Fruit fly (Drosophila melanogaster): ENCODE data around the gene scpr-A.
A peak's percentile ranks its signal among the peaks of the same experiment; 100 is the strongest.

The scpr-A gene

DNA sequence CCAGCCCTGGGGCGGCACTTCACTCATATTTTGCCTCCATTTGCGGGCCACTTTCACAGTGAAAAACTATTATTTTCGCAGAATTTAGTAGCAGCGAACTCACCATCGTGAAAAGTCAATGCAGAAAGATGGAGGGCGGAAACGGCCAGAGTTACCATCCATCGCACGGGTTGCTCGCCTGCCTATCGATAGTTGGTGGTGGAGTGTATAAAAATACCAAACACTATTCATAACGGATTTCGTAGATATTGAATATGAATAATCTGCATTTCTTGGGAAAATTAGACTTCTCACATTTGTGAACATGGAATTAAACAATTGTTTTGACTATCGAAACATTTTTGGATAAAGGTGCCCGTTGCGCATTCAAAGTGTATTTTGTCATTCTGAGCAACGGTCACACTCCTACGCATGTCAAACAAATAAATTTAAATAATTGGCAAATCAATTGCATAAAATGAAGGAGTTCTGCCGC lies 24.8 kb upstream of the scpr-A start, which contains the start of the genes RpS25 and CG4820 (continued):
- peak; percentile 57 for TF ChIP-seq spab (GFP tag; optimal IDR thresholded peaks at IDR 0.05)
- peak; percentile 91 for TF ChIP-seq lz (GFP tag; optimal IDR thresholded peaks at IDR 0.05)
- peak in 1 of 2 experiments; percentile 84 for TF ChIP-seq salr (GFP tag; optimal IDR thresholded peaks at IDR 0.05)
- peak; percentile 75 for TF ChIP-seq CG9139 (GFP tag; optimal IDR thresholded peaks at IDR 0.05)
- TF ChIP-seq CG6792 (GFP tag; optimal IDR thresholded peaks at IDR 0.05), result peak; percentile 77
- TF ChIP-seq CG32006 (GFP tag; optimal IDR thresholded peaks at IDR 0.05), result peak; percentile 56
- TF ChIP-seq CG3919 (GFP tag; optimal IDR thresholded peaks at IDR 0.05), result peak; percentile 92
- peak; percentile 83 for TF ChIP-seq Sox14 (GFP tag; optimal IDR thresholded peaks at IDR 0.05)
- peak; percentile 85 for TF ChIP-seq CG31627 (GFP tag; optimal IDR thresholded peaks at IDR 0.05)
- peak; percentile 72 for TF ChIP-seq CG3032 (tag; optimal IDR thresholded peaks at IDR 0.05)
- TF ChIP-seq CG16779 (tag; optimal IDR thresholded peaks at IDR 0.05), result peak; percentile 71
- TF ChIP-seq OdsH (GFP tag; optimal IDR thresholded peaks at IDR 0.05), result peak; percentile 85
- TF ChIP-seq Sox102F (GFP tag; optimal IDR thresholded peaks at IDR 0.05), result peak; percentile 89
- peak; percentile 84 for TF ChIP-seq fd85E (GFP tag; optimal IDR thresholded peaks at IDR 0.05)
- peak; percentile 84 for TF ChIP-seq Hr39 (GFP tag; optimal IDR thresholded peaks at IDR 0.05)
- TF ChIP-seq Eip93F (GFP tag; optimal IDR thresholded peaks at IDR 0.05), result no peak
- no peak for TF ChIP-seq CG4318 (GFP tag; optimal IDR thresholded peaks at IDR 0.05)

DNA sequence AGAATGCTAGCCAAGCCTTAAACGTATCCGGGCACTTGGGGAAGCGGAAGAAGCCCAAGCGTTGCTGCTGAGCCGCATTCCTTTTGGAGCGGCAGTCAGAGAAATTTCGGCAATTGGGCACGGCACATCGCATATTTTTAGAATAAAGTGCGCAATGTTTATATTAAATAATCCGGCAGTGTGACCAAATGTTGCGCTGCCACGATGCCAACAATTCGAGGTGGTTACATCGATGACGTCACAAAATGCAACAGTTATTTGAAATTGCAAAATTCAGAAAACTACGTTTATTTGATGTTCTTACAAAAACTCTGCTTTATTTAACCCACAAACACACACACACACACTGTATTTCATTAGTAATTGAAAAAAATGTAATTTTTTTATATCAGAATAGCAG lies 21.1 kb upstream of the scpr-A start, which contains the start of gene CG6689:
CG6689 (minus strand) TSS at position 182 of the 400 bp plus-strand sequence.
- no peak for TF ChIP-seq CG32006 (GFP tag; optimal IDR thresholded peaks at IDR 0.05)
- TF ChIP-seq Hr4 (GFP tag; optimal IDR thresholded peaks at IDR 0.05), result no peak
- no peak for TF ChIP-seq CG16779 (tag; optimal IDR thresholded peaks at IDR 0.05)
- TF ChIP-seq CG11902 (GFP tag; optimal IDR thresholded peaks at IDR 0.05), result no peak
- no peak for TF ChIP-seq Sox102F (GFP tag; optimal IDR thresholded peaks at IDR 0.05)
- TF ChIP-seq lz (GFP tag; optimal IDR thresholded peaks at IDR 0.05), result no peak
- no peak for TF ChIP-seq CG11762 (GFP tag; optimal IDR thresholded peaks at IDR 0.05; ENCODE audit: insufficient read depth)
- TF ChIP-seq CG15336 (GFP tag; IDR thresholded peaks at IDR 0.05), result 0 out of 2 replicates have a peak, but pooled peaks have one; percentile 10
- no peak for TF ChIP-seq Lpt (GFP tag; optimal IDR thresholded peaks at IDR 0.05)
- TF ChIP-seq vri (GFP tag; optimal IDR thresholded peaks at IDR 0.05), result peak; percentile 97
- TF ChIP-seq Eip93F (GFP tag; optimal IDR thresholded peaks at IDR 0.05), result no peak
- no peak for TF ChIP-seq CG8632 (GFP tag; optimal IDR thresholded peaks at IDR 0.05)
- no peak for TF ChIP-seq CG6276 (GFP tag; optimal IDR thresholded peaks at IDR 0.05)
- no peak for TF ChIP-seq CG34406 (GFP tag; optimal IDR thresholded peaks at IDR 0.05)
- no peak for TF ChIP-seq spab (GFP tag; optimal IDR thresholded peaks at IDR 0.05)
- peak; percentile 33 for TF ChIP-seq esn (GFP tag; optimal IDR thresholded peaks at IDR 0.05)
- TF ChIP-seq Hr39 (GFP tag; optimal IDR thresholded peaks at IDR 0.05), result no peak
- no peak for TF ChIP-seq CG6792 (GFP tag; optimal IDR thresholded peaks at IDR 0.05)
- no peak for TF ChIP-seq Sox15 (GFP tag; optimal IDR thresholded peaks at IDR 0.05)
- peak; percentile 87 for TF ChIP-seq fkh (GFP tag; optimal IDR thresholded peaks at IDR 0.05)
- TF ChIP-seq Sox14 (GFP tag; optimal IDR thresholded peaks at IDR 0.05), result peak; percentile 53
- peak; percentile 35 for TF ChIP-seq Eip78C (GFP tag)
- TF ChIP-seq Eip75B (GFP tag; optimal IDR thresholded peaks at IDR 0.05), result peak; percentile 2
- no peak for TF ChIP-seq fd85E (GFP tag; optimal IDR thresholded peaks at IDR 0.05)
- TF ChIP-seq CG4318 (GFP tag; optimal IDR thresholded peaks at IDR 0.05), result no peak
- no peak for TF ChIP-seq CG9139 (GFP tag; optimal IDR thresholded peaks at IDR 0.05)
- TF ChIP-seq CG1621 (tag; optimal IDR thresholded peaks at IDR 0.05), result no peak
- no peak for TF ChIP-seq Smox (GFP tag; optimal IDR thresholded peaks at IDR 0.05)

DNA sequence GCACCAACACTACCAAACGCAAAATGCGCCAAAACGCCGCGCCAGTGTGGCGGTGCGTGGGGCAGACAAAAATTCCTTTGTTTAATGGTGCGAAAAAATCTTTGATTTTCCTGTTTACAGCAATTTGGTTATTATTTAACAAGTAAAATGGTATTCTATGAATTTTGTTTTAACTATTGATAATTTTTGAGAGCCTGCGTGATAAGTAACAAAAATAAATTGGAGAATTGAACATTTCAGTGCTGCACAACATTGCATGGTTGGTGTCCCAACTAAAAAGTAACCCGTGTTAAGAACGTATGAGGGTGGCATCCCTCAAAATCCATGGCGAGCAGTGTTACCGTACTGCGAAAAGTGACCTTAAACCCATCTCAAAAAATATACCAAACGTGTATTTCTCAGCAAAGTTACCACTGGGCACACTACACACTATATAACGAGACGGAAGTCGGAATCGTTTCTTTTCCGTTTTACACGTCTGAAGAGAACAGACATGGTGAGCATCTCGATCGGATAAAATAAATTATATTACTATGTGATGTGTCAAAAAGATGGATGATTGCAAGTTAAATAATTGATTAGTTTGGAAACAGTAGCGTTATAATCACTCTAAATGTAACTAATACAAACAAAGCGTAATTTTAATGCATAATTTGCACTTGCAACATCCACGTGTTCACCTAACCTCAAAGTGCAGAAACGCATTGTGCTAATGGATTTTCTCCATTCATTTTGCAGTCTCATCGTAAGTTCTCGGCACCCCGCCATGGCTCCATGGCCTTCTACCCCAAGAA lies 19.3 kb upstream of the scpr-A start, which contains the start of the genes CG6693 and RpL3:
CG6693 (minus strand) TSS at position 203 of the 794 bp plus-strand sequence.
RpL3 (plus strand) TSS at position 458 of the 794 bp plus-strand sequence.
- TF ChIP-seq CG8632 (GFP tag; optimal IDR thresholded peaks at IDR 0.05), result peak; percentile 40
- peak; percentile 59 for TF ChIP-seq CG7368 (GFP tag; optimal IDR thresholded peaks at IDR 0.05)
- TF ChIP-seq Eip75B (GFP tag; optimal IDR thresholded peaks at IDR 0.05), result peak; percentile 83
- TF ChIP-seq svp (GFP tag), result no peak
- TF ChIP-seq CG3919 (GFP tag; optimal IDR thresholded peaks at IDR 0.05), result peak; percentile 76
- TF ChIP-seq Ets21C (GFP tag; optimal IDR thresholded peaks at IDR 0.05), result peak; percentile 28
- TF ChIP-seq Sox15 (GFP tag; optimal IDR thresholded peaks at IDR 0.05), result no peak
- TF ChIP-seq salr (GFP tag; optimal IDR thresholded peaks at IDR 0.05), result peak in 1 of 2 experiments; percentile 50
- TF ChIP-seq Hr38 (GFP tag; optimal IDR thresholded peaks at IDR 0.05), result no peak
- peak; percentile 23 for TF ChIP-seq fd59A (GFP tag; optimal IDR thresholded peaks at IDR 0.05)
- peak; percentile 52 for TF ChIP-seq CG34406 (GFP tag; optimal IDR thresholded peaks at IDR 0.05)
- peak; percentile 72; the same call in 2 of the 3 replicates for TF ChIP-seq eg (GFP tag; IDR thresholded peaks at IDR 0.05)
- peak; percentile 58 for TF ChIP-seq CG1621 (tag; optimal IDR thresholded peaks at IDR 0.05)
- TF ChIP-seq dac (GFP tag; optimal IDR thresholded peaks at IDR 0.05), result no peak
- TF ChIP-seq ss (GFP tag; optimal IDR thresholded peaks at IDR 0.05), result peak; percentile 82 to 83
- peak; percentile 91 for TF ChIP-seq Eip78C (GFP tag)
- TF ChIP-seq lz (GFP tag; optimal IDR thresholded peaks at IDR 0.05), result peak; percentile 54
- no peak for TF ChIP-seq CG11902 (GFP tag; optimal IDR thresholded peaks at IDR 0.05)
- TF ChIP-seq CG16779 (tag; optimal IDR thresholded peaks at IDR 0.05), result peak; percentile 78
- TF ChIP-seq Met (GFP tag; optimal IDR thresholded peaks at IDR 0.05), result peak; percentile 73
- peak; percentile 86 for TF ChIP-seq vri (GFP tag; optimal IDR thresholded peaks at IDR 0.05)
- TF ChIP-seq achi (GFP tag; optimal IDR thresholded peaks at IDR 0.05), result peak; percentile 47
- peak; percentile 28 for TF ChIP-seq fkh (GFP tag; optimal IDR thresholded peaks at IDR 0.05)

Measured in whole organism, prepupa.